Worm (Caenorhabditis elegans) whole organism, midembryonic: ENCODE measurements around the gene M03A8.3.

Experiments used
- T22C8.4 ChIP-seq: fragments of 200-800 bp; sonication (Bioruptor generic); IDR thresholded peaks from 2 replicates; pipeline ENCODE4 v1.3.6; 2022; ENCODE audit warnings: missing genetic modification characterization, missing compliant biosample characterization
- cog-1 ChIP-seq: sonication (generic microtip); optimal IDR thresholded peaks from 2 replicates; lab custom pipeline; 2016; ENCODE audit warnings: missing genetic modification characterization, missing compliant biosample characterization
- flt-1 ChIP-seq: fragments of 200-800 bp; sonication (Bioruptor generic); IDR thresholded peaks from 2 replicates; pipeline ENCODE4 v1.3.6; 2022; ENCODE audit warnings: missing genetic modification characterization, missing compliant biosample characterization
- klf-2 ChIP-seq: fragments of 200-800 bp; sonication (Bioruptor generic); conservative IDR thresholded peaks from 2 replicates; pipeline ENCODE4 v1.3.6; 2022; ENCODE audit warnings: missing genetic modification reagents, missing genetic modification characterization, missing compliant biosample characterization
- med-1 ChIP-seq: sonication (generic microtip); optimal IDR thresholded peaks from 2 replicates; lab custom pipeline; 2017; ENCODE audit warnings: missing genetic modification characterization, mild to moderate bottlenecking, missing compliant biosample characterization, antibody characterized with exemption, missing genetic modification reagents; ENCODE audit not compliant: insufficient read depth
- ref-1 ChIP-seq: fragments of 200-800 bp; sonication (Bioruptor generic); conservative IDR thresholded peaks from 2 replicates; pipeline ENCODE4 v1.3.6; 2022; ENCODE audit warnings: missing genetic modification reagents, missing genetic modification characterization, missing compliant biosample characterization
- tab-1 ChIP-seq: fragments of 200-800 bp; sonication (Bioruptor generic); IDR thresholded peaks from 2 replicates; pipeline ENCODE4 v1.3.6; 2022; ENCODE audit warnings: missing genetic modification characterization, missing compliant biosample characterization
- ztf-23 ChIP-seq: fragments of 200-800 bp; sonication (Bioruptor generic); IDR thresholded peaks from 2 replicates; pipeline ENCODE4 v1.3.6; 2022; ENCODE audit warnings: missing genetic modification reagents, missing genetic modification characterization, missing compliant biosample characterization
- ztf-29 ChIP-seq: fragments of 200-800 bp; sonication (Bioruptor generic); IDR thresholded peaks from 2 replicates; pipeline ENCODE4 v1.3.6; 2022; ENCODE audit warnings: missing genetic modification reagents, missing genetic modification characterization, missing compliant biosample characterization

Gene M03A8.3

DNA sequence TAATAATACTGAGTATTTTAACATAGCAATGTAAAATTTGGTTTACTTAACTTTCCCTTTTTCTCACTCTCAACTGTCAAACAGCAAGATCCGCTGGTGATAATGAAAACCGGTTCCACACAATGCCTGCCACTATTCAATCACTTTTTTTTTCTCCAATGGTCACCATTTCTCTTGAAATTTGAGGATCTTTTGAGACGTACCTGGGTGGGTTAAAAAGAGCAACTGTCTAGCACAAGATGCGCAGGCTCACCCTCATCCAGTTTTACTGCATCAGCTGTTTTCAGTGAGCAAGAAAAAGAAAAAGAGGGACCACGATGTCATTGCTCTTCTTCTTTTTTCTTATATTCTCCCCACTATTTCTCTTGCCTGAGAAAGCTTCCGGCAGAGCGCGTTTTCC is 8.4 kb downstream of the M03A8.3 start:
- TF ChIP-seq ref-1 (GFP tag; lab: Robert Waterston, UW), result no peak

DNA sequence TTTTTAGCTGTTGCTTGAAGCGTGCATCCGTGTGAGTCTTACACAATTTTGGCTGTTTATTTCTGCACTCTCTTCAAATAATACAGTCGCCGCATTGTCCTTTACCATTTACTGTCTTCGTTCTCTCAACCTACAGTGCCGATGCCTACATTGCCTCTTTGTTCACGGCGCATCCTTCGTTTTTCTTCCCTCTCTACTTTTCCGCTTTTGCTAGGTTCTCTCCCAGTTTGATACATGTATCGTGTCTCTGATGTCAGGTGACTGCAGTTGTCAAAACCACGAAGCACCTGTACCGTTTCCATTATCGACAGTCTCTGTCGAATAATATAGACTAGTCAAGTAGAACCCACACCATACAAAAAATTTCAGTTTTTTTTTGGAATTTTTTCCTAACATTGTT is 8.8 kb downstream of the M03A8.3 start:
- TF ChIP-seq klf-2 (GFP tag; lab: Robert Waterston, UW) (no peak), ztf-23 (GFP tag; lab: Robert Waterston, UW) (no peak), ztf-29 (GFP tag; lab: Robert Waterston, UW) (no peak), T22C8.4 (GFP tag; lab: Robert Waterston, UW) (no peak), cog-1 (tag; lab: Kevin White, UChicago) (no peak), flt-1 (GFP tag; lab: Robert Waterston, UW) (no peak), tab-1 (no peak), ref-1 (GFP tag; lab: Robert Waterston, UW) (no peak), med-1 (GFP tag; lab: Kevin White, UChicago) (no peak)

DNA sequence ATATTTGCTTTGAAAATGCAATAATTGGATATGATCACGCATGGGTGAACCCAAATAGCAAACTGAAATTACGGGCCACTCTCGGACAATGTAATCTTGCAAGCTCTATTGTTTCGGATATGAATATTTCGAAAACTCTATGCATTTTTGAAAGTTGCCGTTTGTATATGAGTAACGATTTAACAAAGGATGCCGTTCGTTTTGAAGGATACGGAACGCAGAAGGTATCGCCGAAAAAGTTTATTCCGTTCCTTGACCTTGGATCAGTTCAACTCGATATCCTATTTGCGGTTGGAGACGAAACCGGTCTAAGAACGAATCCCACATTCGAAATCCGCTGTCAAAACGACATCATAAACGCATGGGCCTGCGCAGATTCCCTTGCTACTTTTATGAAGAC is 13.2 kb downstream of the M03A8.3 start:
- TF ChIP-seq klf-2 (GFP tag; lab: Robert Waterston, UW), result no peak
- TF ChIP-seq tab-1, result no peak
- no peak for TF ChIP-seq med-1 (GFP tag; lab: Kevin White, UChicago)
- no peak for TF ChIP-seq flt-1 (GFP tag; lab: Robert Waterston, UW)
- TF ChIP-seq cog-1 (tag; lab: Kevin White, UChicago), result no peak
- no peak for TF ChIP-seq ztf-23 (GFP tag; lab: Robert Waterston, UW)
- no peak for TF ChIP-seq ztf-29 (GFP tag; lab: Robert Waterston, UW)
- no peak for TF ChIP-seq ref-1 (GFP tag; lab: Robert Waterston, UW)
- TF ChIP-seq T22C8.4 (GFP tag; lab: Robert Waterston, UW), result no peak

DNA sequence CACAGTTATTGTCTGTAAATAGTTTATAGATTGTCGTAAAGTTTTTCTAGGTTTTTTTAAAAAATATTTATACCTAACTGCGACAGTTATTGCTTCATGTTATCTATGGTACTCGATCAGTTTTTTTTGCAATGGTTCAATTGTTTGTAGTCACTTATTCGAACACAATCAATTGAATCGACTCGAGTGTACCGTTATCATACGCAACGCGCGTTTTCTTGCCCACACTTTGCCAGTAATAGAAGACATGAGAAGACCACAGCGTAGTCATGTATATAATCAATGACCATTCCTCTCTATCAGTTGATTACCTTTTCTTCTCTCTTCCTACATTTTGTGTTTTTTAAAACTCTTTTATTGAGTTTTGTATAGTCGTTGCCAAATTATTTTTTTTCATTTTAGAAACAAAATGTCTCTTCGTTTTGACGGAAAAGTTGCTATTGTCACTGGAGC is 18.2 kb downstream of the M03A8.3 start, which contains the start of gene dhs-28:
TSS of gene dhs-28 (plus strand) at position 403 of the 453 bp plus-strand sequence.
- no peak for TF ChIP-seq ztf-23 (GFP tag; lab: Robert Waterston, UW)

DNA sequence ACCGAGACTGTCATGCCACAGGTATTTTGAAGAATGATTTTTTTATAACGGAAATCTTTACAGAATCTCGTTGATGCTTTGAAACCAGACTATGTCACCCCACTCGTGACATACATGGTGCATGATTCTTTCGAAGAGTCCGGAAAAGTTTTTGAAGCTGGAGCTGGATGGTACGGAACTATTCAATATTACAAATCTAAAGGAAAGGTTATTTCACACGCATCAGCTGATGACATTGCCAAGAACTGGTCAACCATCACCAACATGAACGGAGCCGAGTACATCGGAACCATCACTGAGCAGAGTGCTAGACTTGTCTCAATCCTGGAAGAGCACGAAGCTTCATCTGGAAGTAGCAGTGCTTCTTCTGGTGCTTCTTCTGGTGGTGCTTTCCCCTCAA is 19.3 kb downstream of the M03A8.3 start:
- TF ChIP-seq flt-1 (GFP tag; lab: Robert Waterston, UW), result no peak
- no peak for TF ChIP-seq T22C8.4 (GFP tag; lab: Robert Waterston, UW)
- no peak for TF ChIP-seq klf-2 (GFP tag; lab: Robert Waterston, UW)
- no peak for TF ChIP-seq ref-1 (GFP tag; lab: Robert Waterston, UW)
- no peak for TF ChIP-seq med-1 (GFP tag; lab: Kevin White, UChicago)
- TF ChIP-seq ztf-29 (GFP tag; lab: Robert Waterston, UW), result no peak
- no peak for TF ChIP-seq ztf-23 (GFP tag; lab: Robert Waterston, UW)
- TF ChIP-seq tab-1, result no peak
- TF ChIP-seq cog-1 (tag; lab: Kevin White, UChicago), result no peak

DNA sequence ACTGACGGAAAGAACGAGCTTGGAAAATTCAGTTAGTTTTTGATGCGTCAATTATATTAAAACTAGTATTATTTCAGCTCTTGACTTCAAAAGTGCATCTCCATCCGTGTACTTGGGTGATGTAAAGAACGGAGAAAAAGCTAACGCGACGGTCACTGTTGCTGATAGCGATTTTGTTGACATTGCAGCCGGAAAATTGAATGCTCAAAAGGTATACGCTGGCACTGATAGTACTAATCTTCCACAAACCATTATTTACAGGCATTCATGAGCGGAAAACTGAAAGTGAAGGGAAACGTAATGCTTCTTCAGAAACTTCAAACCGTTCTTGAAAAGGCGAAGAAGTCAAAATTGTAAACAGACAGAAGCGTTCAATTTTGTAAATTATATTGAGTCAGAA is 19.8 kb downstream of the M03A8.3 start:
- TF ChIP-seq tab-1, result no peak
- no peak for TF ChIP-seq med-1 (GFP tag; lab: Kevin White, UChicago)
- TF ChIP-seq ztf-29 (GFP tag; lab: Robert Waterston, UW), result no peak
- no peak for TF ChIP-seq ref-1 (GFP tag; lab: Robert Waterston, UW)
- no peak for TF ChIP-seq cog-1 (tag; lab: Kevin White, UChicago)
- TF ChIP-seq klf-2 (GFP tag; lab: Robert Waterston, UW), result no peak
- no peak for TF ChIP-seq ztf-23 (GFP tag; lab: Robert Waterston, UW)
- TF ChIP-seq flt-1 (GFP tag; lab: Robert Waterston, UW), result no peak
- TF ChIP-seq T22C8.4 (GFP tag; lab: Robert Waterston, UW), result no peak

DNA sequence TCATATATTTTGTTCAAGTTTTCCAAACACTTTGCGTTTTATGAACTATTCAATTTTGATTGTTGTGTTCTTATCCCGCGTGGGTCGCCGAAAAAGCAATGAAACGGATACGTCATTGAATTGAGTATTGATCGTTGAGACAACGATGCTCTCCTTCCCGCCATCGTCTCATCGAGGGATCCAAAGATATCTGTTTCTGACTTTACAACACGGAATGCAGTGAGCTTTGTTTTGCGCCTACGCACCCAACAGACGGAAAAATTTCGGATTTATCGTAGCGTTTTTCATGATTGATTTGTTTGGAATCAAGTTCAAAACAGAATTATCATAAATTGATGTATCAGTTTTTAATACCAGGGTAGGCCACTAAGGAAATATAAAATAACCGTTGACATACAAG is 22.7 kb downstream of the M03A8.3 start:
- TF ChIP-seq med-1 (GFP tag; lab: Kevin White, UChicago), result no peak
- no peak for TF ChIP-seq ref-1 (GFP tag; lab: Robert Waterston, UW)
- no peak for TF ChIP-seq T22C8.4 (GFP tag; lab: Robert Waterston, UW)
- TF ChIP-seq tab-1, result no peak
- no peak for TF ChIP-seq klf-2 (GFP tag; lab: Robert Waterston, UW)
- no peak for TF ChIP-seq flt-1 (GFP tag; lab: Robert Waterston, UW)
- no peak for TF ChIP-seq ztf-23 (GFP tag; lab: Robert Waterston, UW)
- TF ChIP-seq ztf-29 (GFP tag; lab: Robert Waterston, UW), result no peak
- no peak for TF ChIP-seq cog-1 (tag; lab: Kevin White, UChicago)

DNA sequence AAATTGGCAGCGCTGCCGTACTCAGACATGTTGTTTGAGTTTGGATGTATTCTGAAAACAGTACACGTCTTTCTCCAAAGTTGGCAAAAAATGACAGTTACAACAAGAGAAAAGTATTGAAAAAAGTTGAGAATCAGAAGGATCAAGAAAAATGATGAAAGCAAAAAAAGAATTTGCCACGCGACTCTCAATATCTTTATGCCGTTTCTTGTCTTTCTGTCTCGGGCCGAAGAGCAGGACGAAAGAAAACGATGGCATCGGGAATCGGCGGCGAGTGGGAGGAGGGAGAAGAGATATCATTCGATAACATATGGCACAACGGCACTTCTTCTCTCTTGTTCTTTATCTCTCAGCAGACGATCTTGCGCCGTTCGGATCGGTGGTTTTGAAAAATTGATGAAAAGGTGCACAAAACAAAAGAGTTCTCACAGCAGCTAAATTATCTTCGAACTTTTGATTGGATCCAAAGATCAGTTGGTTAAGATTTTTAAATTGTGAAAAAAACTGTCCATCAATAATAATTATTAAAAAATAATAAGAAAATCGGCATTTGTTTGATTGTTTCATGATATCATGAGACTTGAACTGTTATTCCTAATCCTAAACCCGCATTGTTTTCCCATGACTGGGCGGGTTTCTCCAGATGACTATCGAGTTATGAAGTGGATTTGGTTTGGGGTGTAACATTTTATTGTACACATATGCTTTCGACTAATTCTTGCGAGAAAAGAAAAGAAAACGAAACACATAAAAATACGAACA is 23.5 kb downstream of the M03A8.3 start, which contains the start of gene gei-15:
TSS of gene gei-15 (minus strand) at position 51 of the 762 bp plus-strand sequence.
- no peak for TF ChIP-seq ref-1 (GFP tag; lab: Robert Waterston, UW)
- TF ChIP-seq ztf-29 (GFP tag; lab: Robert Waterston, UW), result no peak
- TF ChIP-seq med-1 (GFP tag; lab: Kevin White, UChicago), result no peak
- TF ChIP-seq cog-1 (tag; lab: Kevin White, UChicago), result no peak
- no peak for TF ChIP-seq klf-2 (GFP tag; lab: Robert Waterston, UW)
- no peak for TF ChIP-seq flt-1 (GFP tag; lab: Robert Waterston, UW)
- TF ChIP-seq T22C8.4 (GFP tag; lab: Robert Waterston, UW), result no peak
- no peak for TF ChIP-seq ztf-23 (GFP tag; lab: Robert Waterston, UW)
- no peak for TF ChIP-seq tab-1

DNA sequence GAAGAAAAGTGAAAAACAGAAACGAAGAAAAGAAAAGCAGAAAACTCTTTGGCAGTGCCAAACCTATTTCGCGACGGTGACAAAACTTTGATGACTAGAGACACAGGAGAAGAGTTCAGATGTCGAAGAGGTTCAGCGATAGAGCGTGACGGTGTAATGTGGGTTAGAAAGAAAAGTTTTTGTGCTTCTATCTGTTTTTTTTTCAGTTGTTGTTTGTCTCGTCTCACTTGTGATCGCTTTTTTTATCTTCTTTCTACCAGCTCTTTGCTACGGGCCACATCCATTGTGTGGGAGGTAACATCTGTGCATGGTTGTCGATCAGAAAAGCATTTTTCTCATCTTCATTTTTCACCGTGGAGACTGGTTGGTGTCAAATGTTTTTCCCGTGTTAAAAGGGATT is 26.0 kb downstream of the M03A8.3 start, which contains the start of gene F41B4.1:
TSS of gene F41B4.1 (minus strand) at position 23 of the 400 bp plus-strand sequence.
- no peak for TF ChIP-seq cog-1 (tag; lab: Kevin White, UChicago)
- no peak for TF ChIP-seq klf-2 (GFP tag; lab: Robert Waterston, UW)
- TF ChIP-seq flt-1 (GFP tag; lab: Robert Waterston, UW), result no peak
- no peak for TF ChIP-seq ztf-29 (GFP tag; lab: Robert Waterston, UW)
- TF ChIP-seq tab-1, result no peak
- no peak for TF ChIP-seq T22C8.4 (GFP tag; lab: Robert Waterston, UW)
